Fruit fly (Drosophila melanogaster) whole organism, adult: ENCODE measurements around the gene capt.

Source experiments
- CG11617 ChIP-seq: fragments of 200-800 bp; sonication (Bioruptor generic); optimal IDR thresholded peaks from 2 replicates; lab custom pipeline; 2017; ENCODE audit warnings: mild to moderate bottlenecking, missing biosample characterization, missing genetic modification reagents, missing genetic modification characterization
- CG12768 ChIP-seq: fragments of 200-800 bp; sonication (Bioruptor generic); optimal IDR thresholded peaks from 2 replicates; lab custom pipeline; 2017; ENCODE audit warnings: missing biosample characterization, missing genetic modification characterization, mild to moderate bottlenecking, moderate library complexity, missing genetic modification reagents
- CG14711 ChIP-seq: fragments of 200-800 bp; sonication (Bioruptor generic); optimal IDR thresholded peaks from 2 replicates; lab custom pipeline; 2018; ENCODE audit warnings: missing biosample characterization, mild to moderate bottlenecking, missing genetic modification characterization, moderate library complexity
- CG1620 ChIP-seq: fragments of 200-800 bp; sonication (Bioruptor generic); optimal IDR thresholded peaks from 2 replicates; lab custom pipeline; 2016; ENCODE audit warnings: missing biosample characterization, missing genetic modification characterization
- CG33017 ChIP-seq: fragments of 200-800 bp; sonication (Bioruptor generic); optimal IDR thresholded peaks from 2 replicates; lab custom pipeline; 2018; ENCODE audit warnings: missing biosample characterization, mild to moderate bottlenecking, missing genetic modification characterization, moderate library complexity
- CG5204 ChIP-seq: fragments of 200-800 bp; sonication (Bioruptor generic); optimal IDR thresholded peaks from 2 replicates; lab custom pipeline; 2016; ENCODE audit warnings: missing biosample characterization, missing genetic modification characterization
- CG7045 ChIP-seq: fragments of 200-800 bp; sonication (Bioruptor generic); optimal IDR thresholded peaks from 2 replicates; lab custom pipeline; 2017; ENCODE audit warnings: missing biosample characterization, mild to moderate bottlenecking, missing genetic modification characterization
- CG7101 ChIP-seq: fragments of 200-800 bp; sonication (Bioruptor generic); optimal IDR thresholded peaks from 2 replicates; lab custom pipeline; 2018; ENCODE audit warnings: missing biosample characterization, mild to moderate bottlenecking, missing genetic modification characterization, moderate library complexity
- Clk ChIP-seq: fragments of 200-800 bp; sonication (Bioruptor generic); optimal IDR thresholded peaks from 2 replicates; lab custom pipeline; 2017; ENCODE audit warnings: missing biosample characterization, missing genetic modification characterization
- Crg-1 ChIP-seq: fragments of 200-800 bp; sonication (Bioruptor generic); optimal IDR thresholded peaks from 2 replicates; lab custom pipeline; 2016; ENCODE audit warnings: missing biosample characterization, missing genetic modification characterization
- Hr96 ChIP-seq: fragments of 200-800 bp; sonication (Bioruptor generic); optimal IDR thresholded peaks from 2 replicates; lab custom pipeline; 2016; ENCODE audit warnings: missing biosample characterization, missing genetic modification characterization
- Mnt ChIP-seq: fragments of 200-800 bp; sonication (Bioruptor generic); optimal IDR thresholded peaks from 2 replicates; lab custom pipeline; 2016; ENCODE audit warnings: missing biosample characterization, mild to moderate bottlenecking, missing genetic modification characterization
- bab1 ChIP-seq: fragments of 200-800 bp; sonication (Bioruptor generic); optimal IDR thresholded peaks from 3 replicates; lab custom pipeline; 2019; ENCODE audit warnings: missing biosample characterization, mild to moderate bottlenecking, missing genetic modification characterization, moderate library complexity
- cic ChIP-seq: fragments of 200-800 bp; sonication (Bioruptor generic); optimal IDR thresholded peaks from 2 replicates; lab custom pipeline; 2017; ENCODE audit warnings: missing biosample characterization, mild to moderate bottlenecking, missing genetic modification characterization, moderate library complexity
- cnc ChIP-seq, 2 experiments: fragments of >200 bp; optimal IDR thresholded peaks; 2 replicates each; lab custom pipeline; 2017
- kay ChIP-seq: fragments of 200-800 bp; sonication (Bioruptor generic); peaks from one replicate; lab custom pipeline; 2016; ENCODE audit warnings: missing biosample characterization, missing genetic modification characterization, borderline replicate concordance
- ovo ChIP-seq: fragments of 200-800 bp; sonication (Bioruptor generic); optimal IDR thresholded peaks from 2 replicates; lab custom pipeline; 2016; ENCODE audit warnings: missing biosample characterization, missing genetic modification characterization
- pad ChIP-seq: fragments of 200-800 bp; sonication (Bioruptor generic); optimal IDR thresholded peaks from 3 replicates; lab custom pipeline; 2017; ENCODE audit warnings: missing biosample characterization, missing genetic modification characterization, mild to moderate bottlenecking, moderate library complexity, missing genetic modification reagents
- tj ChIP-seq: fragments of 200-800 bp; sonication (Bioruptor generic); optimal IDR thresholded peaks from 3 replicates; lab custom pipeline; 2017; ENCODE audit warnings: missing biosample characterization, mild to moderate bottlenecking, missing genetic modification characterization, moderate library complexity
- toe ChIP-seq: fragments of 200-800 bp; sonication (Bioruptor generic); optimal IDR thresholded peaks from 2 replicates; lab custom pipeline; 2016; ENCODE audit warnings: missing biosample characterization, missing genetic modification characterization

capt gene

DNA sequence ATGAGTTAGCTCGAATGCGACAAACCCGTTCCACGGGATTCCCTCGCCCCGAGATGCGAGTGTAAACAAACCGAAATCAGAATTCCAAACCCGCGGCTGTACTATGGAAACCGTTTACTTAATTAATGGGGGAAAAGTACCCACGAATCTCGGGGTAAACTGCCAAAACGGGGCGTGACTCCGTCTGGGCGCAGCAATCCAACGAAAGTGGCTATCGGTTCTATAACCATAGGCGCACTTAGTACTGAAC lies 35.4 kb downstream of the capt start:
- peak; percentile 45 for TF ChIP-seq ovo (GFP tag; lab: Kevin White, UChicago)
- TF ChIP-seq Hr96, result no peak

- TF ChIP-seq Crg-1 (GFP tag; lab: Kevin White, UChicago), result peak; percentile 58
- peak; percentile 2 for TF ChIP-seq CG7101 (tag; lab: Kevin White, UChicago)
- peak; percentile 7 for TF ChIP-seq CG5204 (GFP tag; lab: Kevin White, UChicago)
- no peak for TF ChIP-seq cic
- peak; percentile 2 for TF ChIP-seq Clk
- no peak for TF ChIP-seq CG7045
Measured at dm6 chr2L:1121942-1122710, 35.9 kb downstream of the capt start.

- TF ChIP-seq CG12768 (GFP tag; lab: Kevin White, UChicago), result no peak
- TF ChIP-seq toe, result no peak
- no peak for TF ChIP-seq CG7045
- no peak for TF ChIP-seq CG33017 (tag; lab: Kevin White, UChicago)
- no peak for TF ChIP-seq Hr96
- TF ChIP-seq CG11617 (GFP tag; lab: Kevin White, UChicago), result no peak
- TF ChIP-seq cnc (optimal IDR thresholded peaks at IDR 0.05; lab: Kevin White, UChicago), result no peak
- TF ChIP-seq CG5204 (GFP tag; lab: Kevin White, UChicago), result no peak
- TF ChIP-seq cic, result peak; percentile 51
- no peak for TF ChIP-seq Clk
- TF ChIP-seq tj (GFP tag; lab: Kevin White, UChicago), result peak; percentile 100
- TF ChIP-seq bab1 (GFP tag; lab: Kevin White, UChicago), result no peak
- no peak for TF ChIP-seq CG1620 (GFP tag; lab: Kevin White, UChicago)
- TF ChIP-seq Mnt, result peak; percentile 20
- no peak for TF ChIP-seq CG7101 (tag; lab: Kevin White, UChicago)
- no peak for TF ChIP-seq pad
- TF ChIP-seq CG14711 (tag; lab: Kevin White, UChicago), result no peak
- TF ChIP-seq ovo (GFP tag; lab: Kevin White, UChicago), result no peak
- TF ChIP-seq kay (GFP tag; lab: Kevin White, UChicago), result no peak
- no peak for TF ChIP-seq Crg-1 (GFP tag; lab: Kevin White, UChicago)
Measured at dm6 chr2L:1120206-1120902, 37.7 kb downstream of the capt start.

- TF ChIP-seq CG11617 (GFP tag; lab: Kevin White, UChicago) (peak; percentile 79), pad (peak; percentile 52), CG33017 (tag; lab: Kevin White, UChicago) (peak; percentile 70), kay (GFP tag; lab: Kevin White, UChicago) (peak; percentile 97), tj (GFP tag; lab: Kevin White, UChicago) (peak; percentile 63), Mnt (peak; percentile 66), Clk (no peak), Hr96 (peak; percentile 57), CG7101 (tag; lab: Kevin White, UChicago) (peak; percentile 71), bab1 (GFP tag; lab: Kevin White, UChicago) (peak; percentile 49), CG7045 (peak; percentile 45), cic (peak; percentile 78), Crg-1 (GFP tag; lab: Kevin White, UChicago) (peak; percentile 49), ovo (GFP tag; lab: Kevin White, UChicago) (peak; percentile 93), toe (peak; percentile 64), CG5204 (GFP tag; lab: Kevin White, UChicago) (peak; percentile 77), CG14711 (tag; lab: Kevin White, UChicago) (peak; percentile 59), cnc (optimal IDR thresholded peaks at IDR 0.05; lab: Kevin White, UChicago) (no peak), CG1620 (GFP tag; lab: Kevin White, UChicago) (peak; percentile 64), CG12768 (GFP tag; lab: Kevin White, UChicago) (peak; percentile 94)
Measured at dm6 chr2L:1118880-1119809, 38.9 kb downstream of the capt start.

DNA sequence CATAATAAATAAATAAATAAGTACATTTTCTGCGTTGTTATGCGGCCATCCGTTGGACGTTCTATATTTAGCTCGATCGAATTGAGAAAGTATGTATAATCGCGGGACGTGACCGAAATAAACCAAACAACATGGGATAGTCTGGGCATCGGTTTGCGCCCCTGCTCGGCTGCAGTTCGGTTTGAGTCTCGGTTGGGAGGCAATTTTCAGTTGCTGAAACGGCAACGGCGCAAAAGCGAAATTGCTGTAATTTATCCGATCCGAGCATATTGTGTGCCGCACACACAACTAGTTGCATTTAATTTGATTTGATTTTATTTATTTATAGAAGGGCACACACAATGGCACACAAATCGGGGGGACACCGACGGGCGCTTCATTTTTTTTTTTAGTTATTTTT lies 39.9 kb downstream of the capt start:
- no peak for TF ChIP-seq CG14711 (tag; lab: Kevin White, UChicago)
- TF ChIP-seq toe, result peak; percentile 7
- no peak for TF ChIP-seq CG7101 (tag; lab: Kevin White, UChicago)
- TF ChIP-seq CG11617 (GFP tag; lab: Kevin White, UChicago), result no peak
- TF ChIP-seq pad, result no peak
- no peak for TF ChIP-seq Crg-1 (GFP tag; lab: Kevin White, UChicago)
- peak; percentile 28 for TF ChIP-seq Mnt
- no peak for TF ChIP-seq ovo (GFP tag; lab: Kevin White, UChicago)
- peak; percentile 39 for TF ChIP-seq CG5204 (GFP tag; lab: Kevin White, UChicago)
- TF ChIP-seq tj (GFP tag; lab: Kevin White, UChicago), result peak; percentile 27
- no peak for TF ChIP-seq cnc (optimal IDR thresholded peaks at IDR 0.05; lab: Kevin White, UChicago)
